Worm (Caenorhabditis elegans): ENCODE results near the gene pycr-1.

DNA sequence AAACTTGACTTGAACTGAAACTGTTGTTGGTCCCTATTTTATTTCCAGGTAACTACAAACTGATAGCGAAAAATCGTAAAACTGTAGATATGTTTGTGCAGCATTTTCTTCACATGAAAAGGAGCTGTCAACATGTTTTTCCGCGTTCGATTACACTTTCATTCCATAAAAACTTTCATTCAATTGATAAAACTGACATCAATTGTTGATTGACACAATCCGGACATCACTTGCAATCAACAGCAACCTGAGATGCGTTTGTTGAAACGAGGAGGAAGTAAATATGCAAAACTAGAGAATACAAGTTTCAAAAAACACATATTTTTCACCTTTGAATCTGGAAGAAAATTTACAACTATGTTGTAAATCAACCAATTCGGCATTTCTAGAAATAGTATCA, 50.7 kb downstream of the pycr-1 start:
- no peak for TF ChIP-seq ZK546.5 (tag; optimal IDR thresholded peaks at IDR 0.05)
- no peak for TF ChIP-seq snpc-4 (tag; optimal IDR thresholded peaks at IDR 0.05)
- TF ChIP-seq unc-62 (GFP tag; optimal IDR thresholded peaks at IDR 0.05), result no peak
